Fruit fly (Drosophila melanogaster): ENCODE data around the gene CG6724.

DNA sequence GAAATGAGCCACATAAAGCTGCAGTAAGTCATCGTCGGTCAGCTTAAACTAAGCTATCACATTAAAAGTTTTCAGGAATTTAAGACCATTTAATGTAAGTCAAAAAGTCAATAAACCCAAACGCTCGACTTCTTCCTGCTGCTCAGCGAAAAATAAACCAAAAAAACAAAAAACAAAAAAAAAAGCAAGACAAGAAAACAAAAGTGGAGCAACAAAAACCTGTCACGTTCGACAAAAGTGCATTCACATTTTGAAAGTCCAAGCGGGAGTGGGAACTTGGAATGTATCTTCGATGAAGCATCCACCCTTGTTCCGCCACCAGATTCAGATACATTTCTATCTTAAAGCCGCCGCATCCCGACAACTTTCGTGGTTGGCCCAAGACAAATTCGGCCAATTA lies 24.3 kb upstream of the CG6724 start:
- TF ChIP-seq CG9948 (tag; optimal IDR thresholded peaks at IDR 0.05): no peak
- TF ChIP-seq CG34367 (tag; optimal IDR thresholded peaks at IDR 0.05): no peak
- no peak for TF ChIP-seq fd96Ca (GFP tag; IDR thresholded peaks at IDR 0.05)
- TF ChIP-seq Ets98B (GFP tag; IDR thresholded peaks at IDR 0.05): no peak
- TF ChIP-seq Snoo (tag; optimal IDR thresholded peaks at IDR 0.05): peak; percentile 9
- peak; percentile 29 for TF ChIP-seq Pif1A (GFP tag; optimal IDR thresholded peaks at IDR 0.05)
- peak; percentile 36 for TF ChIP-seq CG15710 (tag; optimal IDR thresholded peaks at IDR 0.05)
- TF ChIP-seq EcR (GFP tag; optimal IDR thresholded peaks at IDR 0.05): peak; percentile 46
- TF ChIP-seq rn (GFP tag; IDR thresholded peaks at IDR 0.05): no peak
- no peak for TF ChIP-seq CG13204 (GFP tag; optimal IDR thresholded peaks at IDR 0.05)
- peak; percentile 42 for TF ChIP-seq Pif1B (GFP tag; optimal IDR thresholded peaks at IDR 0.05)
- TF ChIP-seq CG17806 (tag; optimal IDR thresholded peaks at IDR 0.05): no peak
- peak; percentile 35 for TF ChIP-seq CG8159 (tag; optimal IDR thresholded peaks at IDR 0.05)

All from whole organism, pupa.